Worm (Caenorhabditis elegans): ENCODE data around the gene eat-4.

DNA sequence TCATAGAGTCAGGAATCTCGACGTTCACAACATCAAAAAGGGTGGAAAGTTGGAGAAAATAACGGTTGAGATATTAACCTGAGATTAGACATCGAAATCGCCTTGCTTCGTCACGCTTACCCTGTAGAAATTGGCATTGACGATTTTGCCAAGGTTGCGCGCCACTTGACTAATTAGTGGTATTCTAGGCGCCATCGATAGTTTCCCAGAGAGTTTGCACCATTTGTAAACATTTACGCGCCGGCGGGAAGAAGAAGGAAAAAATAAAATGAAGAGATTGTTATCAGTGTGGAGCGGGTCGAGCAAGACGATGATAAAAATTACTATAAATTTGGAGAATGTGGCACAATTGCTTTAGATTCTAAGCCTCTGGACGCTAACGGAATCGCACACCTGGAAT lies 26.4 kb upstream of the eat-4 start:
- TF ChIP-seq peb-1 (tag; optimal IDR thresholded peaks at IDR 0.05) (no peak), unc-39 (tag; optimal IDR thresholded peaks at IDR 0.05) (no peak), R02D3.7 (tag; optimal IDR thresholded peaks at IDR 0.05) (no peak), ztf-11 (tag; optimal IDR thresholded peaks at IDR 0.05) (no peak), aly-2 (tag; optimal IDR thresholded peaks at IDR 0.05) (no peak), nhr-12 (tag; optimal IDR thresholded peaks at IDR 0.05) (no peak), zag-1 (tag; optimal IDR thresholded peaks at IDR 0.05) (no peak), F13H6.1 (tag; optimal IDR thresholded peaks at IDR 0.05) (no peak), nhr-77 (tag; optimal IDR thresholded peaks at IDR 0.05) (no peak), mab-5 (tag; optimal IDR thresholded peaks at IDR 0.05) (no peak), C34F6.9 (tag; optimal IDR thresholded peaks at IDR 0.05) (no peak), sem-4 (tag; optimal IDR thresholded peaks at IDR 0.05) (no peak), nhr-237 (tag; optimal IDR thresholded peaks at IDR 0.05) (no peak)

Measured in whole organism, L2 larva.